Worm (Caenorhabditis elegans) whole organism, young adult: Measurements from ENCODE around the gene oac-22.
A peak's percentile ranks its signal among the peaks of the same experiment; 100 is the strongest.

Source experiments
- B0035.1 ChIP-seq: sonication (generic microtip); optimal IDR thresholded peaks from 2 replicates; lab custom pipeline; 2016; ENCODE audit warnings: missing genetic modification characterization, mild to moderate bottlenecking, missing compliant biosample characterization, missing genotype, missing genetic modification reagents
- B0261.1 ChIP-seq: sonication (generic microtip); optimal IDR thresholded peaks from 2 replicates; lab custom pipeline; 2016; ENCODE audit warnings: mild to moderate bottlenecking, missing genetic modification characterization, moderate library complexity, missing compliant biosample characterization
- C06A6.2 ChIP-seq: fragments of 200-800 bp; sonication (Bioruptor generic); conservative IDR thresholded peaks from 2 replicates; pipeline ENCODE4 v1.3.6; 2022; ENCODE audit warnings: missing genetic modification characterization, missing compliant biosample characterization
- C17E4.6 ChIP-seq: fragments of 200-800 bp; sonication (Bioruptor generic); IDR thresholded peaks from 2 replicates; pipeline ENCODE4 v1.3.6; 2022; ENCODE audit warnings: missing genetic modification reagents, missing genetic modification characterization, missing compliant biosample characterization
- F10E7.11 ChIP-seq: sonication (generic microtip); optimal IDR thresholded peaks from 2 replicates; lab custom pipeline; 2017; ENCODE audit warnings: mild to moderate bottlenecking, missing genetic modification characterization, moderate library complexity, missing compliant biosample characterization
- F39B2.1 ChIP-seq: fragments of 200-800 bp; sonication (Bioruptor generic); IDR thresholded peaks from 2 replicates; pipeline ENCODE4 v1.3.6; 2022; ENCODE audit warnings: missing genetic modification reagents, missing genetic modification characterization, missing compliant biosample characterization
- F49E8.2 ChIP-seq: sonication (generic microtip); optimal IDR thresholded peaks from 3 replicates; lab custom pipeline; 2017; ENCODE audit warnings: missing genetic modification characterization, mild to moderate bottlenecking, missing compliant biosample characterization, antibody characterized with exemption, moderate library complexity; ENCODE audit not compliant: insufficient read depth
- F52B5.7 ChIP-seq: sonication (generic microtip); optimal IDR thresholded peaks from 2 replicates; lab custom pipeline; 2016; ENCODE audit warnings: mild to moderate bottlenecking, missing genetic modification characterization, missing compliant biosample characterization
- F57C9.4 ChIP-seq: sonication (generic microtip); optimal IDR thresholded peaks from 2 replicates; lab custom pipeline; 2017; ENCODE audit warnings: mild to moderate bottlenecking, missing genetic modification characterization, missing compliant biosample characterization
- T07F8.4 ChIP-seq: sonication (generic microtip); optimal IDR thresholded peaks from 2 replicates; lab custom pipeline; 2016; ENCODE audit warnings: mild to moderate bottlenecking, missing genetic modification characterization, moderate library complexity, missing compliant biosample characterization
- T26A5.8 ChIP-seq: sonication (generic microtip); optimal IDR thresholded peaks from 2 replicates; lab custom pipeline; 2016; ENCODE audit warnings: missing genetic modification characterization, missing compliant biosample characterization
- Y53F4B.3 ChIP-seq: fragments of 200-800 bp; sonication (Bioruptor generic); IDR thresholded peaks from 2 replicates; pipeline ENCODE4 v1.3.6; 2022; ENCODE audit warnings: missing genetic modification reagents, missing genetic modification characterization, missing compliant biosample characterization
- Y53G8AR.9 ChIP-seq: fragments of 200-800 bp; sonication (Bioruptor generic); conservative IDR thresholded peaks from 2 replicates; pipeline ENCODE4 v1.3.6; 2022; ENCODE audit warnings: missing genetic modification reagents, missing genetic modification characterization, missing compliant biosample characterization
- Y56A3A.18 ChIP-seq: fragments of 200-800 bp; sonication (Bioruptor generic); IDR thresholded peaks from 2 replicates; pipeline ENCODE4 v1.3.6; 2022; ENCODE audit warnings: missing genetic modification reagents, missing genetic modification characterization, missing compliant biosample characterization
- ZK185.1 ChIP-seq: sonication (generic microtip); optimal IDR thresholded peaks from 2 replicates; lab custom pipeline; 2016; ENCODE audit warnings: mild to moderate bottlenecking, missing genetic modification characterization, missing compliant biosample characterization; ENCODE audit not compliant: poor library complexity, severe bottlenecking
- atf-7 ChIP-seq: sonication (generic microtip); optimal IDR thresholded peaks from 2 replicates; lab custom pipeline; 2017; ENCODE audit warnings: mild to moderate bottlenecking, missing genetic modification characterization, missing compliant biosample characterization
- athp-1 ChIP-seq: sonication (generic microtip); optimal IDR thresholded peaks from 2 replicates; lab custom pipeline; 2017; ENCODE audit warnings: mild to moderate bottlenecking, missing genetic modification characterization, missing compliant biosample characterization
- attf-3 ChIP-seq: fragments of 200-800 bp; sonication (Bioruptor generic); conservative IDR thresholded peaks from 2 replicates; pipeline ENCODE4 v1.3.6; 2022; ENCODE audit warnings: missing genetic modification reagents, missing genetic modification characterization, missing compliant biosample characterization
- attf-6 ChIP-seq: fragments of 200-800 bp; sonication (Bioruptor generic); IDR thresholded peaks from 2 replicates; pipeline ENCODE4 v1.3.6; 2022; ENCODE audit warnings: missing genetic modification reagents, missing genetic modification characterization, missing compliant biosample characterization
- bed-1 ChIP-seq: fragments of 200-800 bp; sonication (Bioruptor generic); IDR thresholded peaks from 2 replicates; pipeline ENCODE4 v1.3.6; 2022; ENCODE audit warnings: missing genetic modification reagents, missing genetic modification characterization, missing compliant biosample characterization
- dox-1 ChIP-seq: fragments of 200-800 bp; sonication (Bioruptor generic); IDR thresholded peaks from 2 replicates; pipeline ENCODE4 v1.3.6; 2022; ENCODE audit warnings: missing genetic modification reagents, missing genetic modification characterization, missing compliant biosample characterization
- dpl-1 ChIP-seq: fragments of 150-350 bp; optimal IDR thresholded peaks from 2 replicates; lab custom pipeline; 2014; ENCODE audit warnings: missing biosample characterization, missing genetic modification reagents, missing genetic modification characterization
- egl-18 ChIP-seq: fragments of 200-800 bp; sonication (Bioruptor generic); IDR thresholded peaks from 2 replicates; pipeline ENCODE4 v1.3.6; 2022; ENCODE audit warnings: missing genetic modification reagents, missing genetic modification characterization, missing compliant biosample characterization
- egrh-3 ChIP-seq: fragments of 200-800 bp; sonication (Bioruptor generic); IDR thresholded peaks from 2 replicates; pipeline ENCODE4 v1.3.6; 2022; ENCODE audit warnings: missing genetic modification reagents, missing genetic modification characterization, missing compliant biosample characterization
- ekl-4 ChIP-seq: fragments of 200-800 bp; sonication (Bioruptor generic); IDR thresholded peaks from 2 replicates; pipeline ENCODE4 v1.3.6; 2022; ENCODE audit warnings: missing genetic modification reagents, missing genetic modification characterization, missing compliant biosample characterization
- ets-4 ChIP-seq: fragments of 200-800 bp; sonication (Bioruptor generic); optimal IDR thresholded peaks from 2 replicates; lab custom pipeline; 2018; ENCODE audit warnings: mild to moderate bottlenecking, missing genetic modification characterization, missing compliant biosample characterization
- hmg-1.2 ChIP-seq: fragments of 200-800 bp; sonication (Bioruptor generic); IDR thresholded peaks from 2 replicates; pipeline ENCODE4 v1.3.6; 2022; ENCODE audit warnings: missing genetic modification reagents, missing genetic modification characterization, missing compliant biosample characterization
- hsf-1 ChIP-seq: fragments of 200-800 bp; sonication (Bioruptor generic); IDR thresholded peaks from 2 replicates; pipeline ENCODE4 v1.3.6; 2022; ENCODE audit warnings: missing genetic modification reagents, missing genetic modification characterization, missing compliant biosample characterization
- lsy-27 ChIP-seq: sonication (generic microtip); optimal IDR thresholded peaks from 2 replicates; lab custom pipeline; 2017; ENCODE audit warnings: missing genetic modification characterization, mild to moderate bottlenecking, missing compliant biosample characterization, antibody characterized with exemption, missing genotype, borderline replicate concordance; ENCODE audit not compliant: insufficient read depth
- madf-10 ChIP-seq: sonication (generic microtip); optimal IDR thresholded peaks from 2 replicates; lab custom pipeline; 2016; ENCODE audit warnings: mild to moderate bottlenecking, missing genetic modification characterization, missing compliant biosample characterization
- nfyb-1 ChIP-seq: fragments of 200-800 bp; sonication (Bioruptor generic); IDR thresholded peaks from 2 replicates; pipeline ENCODE4 v1.3.6; 2022; ENCODE audit warnings: missing genetic modification reagents, missing genetic modification characterization, missing compliant biosample characterization
- nhr-120 ChIP-seq: fragments of 200-800 bp; sonication (Bioruptor generic); IDR thresholded peaks from 2 replicates; pipeline ENCODE4 v1.3.6; 2022; ENCODE audit warnings: missing genetic modification characterization, missing compliant biosample characterization
- nhr-179 ChIP-seq: sonication (generic microtip); optimal IDR thresholded peaks from 2 replicates; lab custom pipeline; 2016; ENCODE audit warnings: mild to moderate bottlenecking, missing genetic modification characterization, missing compliant biosample characterization
- nhr-80 ChIP-seq: sonication (generic microtip); optimal IDR thresholded peaks from 2 replicates; lab custom pipeline; 2016; ENCODE audit warnings: missing genetic modification characterization, missing compliant biosample characterization
- pha-4 ChIP-seq: fragments of 150-350 bp; sonication (generic microtip); optimal IDR thresholded peaks from 2 replicates; lab custom pipeline; 2014; ENCODE audit warnings: missing biosample characterization, missing genetic modification reagents, missing genetic modification characterization
- rec-8 ChIP-seq, 2 experiments: sonication (generic microtip); optimal IDR thresholded peaks; 2 replicates each; lab custom pipeline; 2016; ENCODE audit warnings: mild to moderate bottlenecking in 2 of 2, missing genetic modification characterization in 2 of 2, missing genetic modification reagents in 2 of 2, missing genotype in 2 of 2, missing biosample characterization in 1 of 2, missing compliant biosample characterization in 1 of 2, moderate library complexity in 1 of 2
- repo-1 ChIP-seq: sonication (generic microtip); optimal IDR thresholded peaks from 2 replicates; lab custom pipeline; 2017; ENCODE audit warnings: mild to moderate bottlenecking, missing genetic modification characterization, missing compliant biosample characterization
- snpc-1.1 ChIP-seq: sonication (generic microtip); optimal IDR thresholded peaks from 2 replicates; lab custom pipeline; 2017; ENCODE audit warnings: missing genetic modification characterization, mild to moderate bottlenecking, missing compliant biosample characterization, antibody characterized with exemption, moderate library complexity, missing genotype, missing genetic modification reagents; ENCODE audit not compliant: insufficient read depth
- somi-1 ChIP-seq: fragments of 200-800 bp; sonication (Bioruptor generic); optimal IDR thresholded peaks from 2 replicates; lab custom pipeline; 2018; ENCODE audit warnings: mild to moderate bottlenecking, missing genetic modification characterization, missing compliant biosample characterization
- xnd-1 ChIP-seq: sonication (generic microtip); optimal IDR thresholded peaks from 2 replicates; lab custom pipeline; 2016; ENCODE audit warnings: missing genotype, missing genetic modification reagents, missing genetic modification characterization, missing compliant biosample characterization
- ztf-22 ChIP-seq: fragments of 200-800 bp; sonication (Bioruptor generic); optimal IDR thresholded peaks from 2 replicates; lab custom pipeline; 2018; ENCODE audit warnings: mild to moderate bottlenecking, missing genetic modification characterization, moderate library complexity, missing compliant biosample characterization

Gene oac-22

DNA sequence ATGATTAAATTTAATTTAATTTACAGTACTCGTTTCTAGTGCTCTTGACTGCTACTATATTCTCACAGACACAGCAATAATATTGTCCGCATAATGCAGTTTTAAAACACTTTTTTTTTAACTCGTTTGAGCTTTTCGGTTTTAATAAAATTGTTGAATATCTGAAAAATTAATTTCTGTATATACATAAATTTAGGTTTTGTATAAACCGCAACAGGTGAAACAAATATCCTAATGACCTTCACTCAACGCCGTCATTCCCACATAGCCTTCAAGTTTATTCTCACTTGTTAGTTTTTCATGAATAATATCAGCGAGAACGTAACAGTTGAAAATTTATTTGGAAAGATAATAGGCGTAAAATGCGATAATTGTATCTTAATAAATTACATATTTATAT lies 34.0 kb downstream of the oac-22 start, which contains the start of gene srz-19:
TSS of gene srz-19 (plus strand) at position 301 of the 400 bp plus-strand sequence.
- TF ChIP-seq B0035.1 (tag; lab: Kevin White, UChicago) (no peak), Y53G8AR.9 (GFP tag; lab: Robert Waterston, UW) (no peak), xnd-1 (no peak), F57C9.4 (tag; lab: Kevin White, UChicago) (no peak), hmg-1.2 (GFP tag; lab: Robert Waterston, UW) (no peak), rec-8 (tag; optimal IDR thresholded peaks at IDR 0.05; lab: Kevin White, UChicago) (no peak), ets-4 (no peak), nfyb-1 (GFP tag; lab: Robert Waterston, UW) (no peak), lsy-27 (tag; lab: Kevin White, UChicago) (no peak), madf-10 (tag; lab: Kevin White, UChicago) (no peak), ZK185.1 (no peak), ztf-22 (no peak), Y56A3A.18 (no peak), pha-4 (tag; lab: Kevin White, UChicago) (no peak), bed-1 (no peak), C17E4.6 (no peak), dox-1 (no peak)

DNA sequence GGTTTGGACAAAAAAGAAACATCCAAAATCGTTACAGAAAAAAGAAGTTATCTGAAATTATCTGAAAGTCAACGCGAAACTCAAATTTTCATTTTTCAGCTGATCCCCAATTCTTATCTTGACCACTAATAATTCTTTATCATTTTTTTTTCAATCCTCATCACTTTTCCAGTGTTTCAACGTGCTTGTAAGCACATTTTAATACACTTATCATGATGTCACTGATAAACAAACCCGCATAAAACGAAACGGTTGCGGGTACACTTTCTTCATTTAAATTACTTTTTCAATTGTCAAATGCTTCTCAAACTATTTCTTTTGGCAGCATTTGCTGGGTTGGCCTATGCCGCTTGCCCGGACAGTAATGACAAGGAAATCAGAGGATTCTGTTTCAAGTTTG lies 36.4 kb downstream of the oac-22 start, which contains the start of gene clec-67:
TSS of gene clec-67 (plus strand) at position 268 of the 400 bp plus-strand sequence.
- TF ChIP-seq ZK185.1 = no peak
- no peak for TF ChIP-seq F52B5.7 (tag; lab: Kevin White, UChicago)
- no peak for TF ChIP-seq somi-1 (GFP tag; lab: Kevin White, UChicago)
- TF ChIP-seq egrh-3 (GFP tag; lab: Robert Waterston, UW) = no peak
- no peak for TF ChIP-seq snpc-1.1 (tag; lab: Kevin White, UChicago)
- TF ChIP-seq attf-3 = no peak
- peak; percentile 44 for TF ChIP-seq nhr-80 (tag; lab: Kevin White, UChicago)
- TF ChIP-seq B0261.1 (tag; lab: Kevin White, UChicago) = no peak
- TF ChIP-seq, all 124 proteins: peak for 1

DNA sequence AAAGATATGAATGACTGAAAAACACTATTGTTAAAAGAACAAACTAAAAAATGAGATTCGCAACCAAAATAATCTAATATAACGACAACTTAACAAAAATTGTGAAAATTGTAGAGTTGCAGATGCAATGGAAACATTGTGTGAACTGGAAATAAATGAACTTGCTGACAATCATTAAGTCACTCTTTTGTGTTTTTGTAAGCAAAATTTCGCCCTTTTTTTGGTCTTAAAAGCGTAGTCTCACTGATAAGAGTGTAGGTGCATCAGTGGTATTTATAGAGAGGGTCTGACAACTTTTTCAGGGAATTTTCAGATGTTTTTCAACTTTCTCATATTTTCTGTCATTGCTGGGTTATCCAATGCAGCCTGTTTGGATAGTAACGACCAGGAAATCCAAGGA lies 40.6 kb downstream of the oac-22 start, which contains the start of gene clec-68:
TSS of gene clec-68 (plus strand) at position 301 of the 400 bp plus-strand sequence.
- TF ChIP-seq Y53F4B.3 (GFP tag; lab: Robert Waterston, UW) (no peak), F49E8.2 (tag; lab: Kevin White, UChicago) (no peak), hmg-1.2 (GFP tag; lab: Robert Waterston, UW) (no peak), repo-1 (no peak), nhr-179 (tag; lab: Kevin White, UChicago) (no peak), atf-7 (no peak), F10E7.11 (tag; lab: Kevin White, UChicago) (no peak), F39B2.1 (GFP tag; lab: Robert Waterston, UW) (no peak), dpl-1 (GFP tag; lab: Kevin White, UChicago) (no peak), egl-18 (GFP tag; lab: Robert Waterston, UW) (no peak), athp-1 (no peak), T26A5.8 (tag; lab: Kevin White, UChicago) (no peak), T07F8.4 (no peak), madf-10 (tag; lab: Kevin White, UChicago) (no peak), ekl-4 (GFP tag; lab: Robert Waterston, UW) (no peak), nhr-120 (GFP tag; lab: Robert Waterston, UW) (no peak), attf-6 (GFP tag; lab: Robert Waterston, UW) (no peak), hsf-1 (GFP tag; lab: Robert Waterston, UW) (no peak), rec-8 (tag; optimal IDR thresholded peaks at IDR 0.05; lab: Kevin White, UChicago) (no peak), C06A6.2 (GFP tag; lab: Robert Waterston, UW) (no peak)
- TF ChIP-seq, all 124 proteins: peak for 0
